Worm (Caenorhabditis elegans): Measurements from ENCODE around the gene col-166.

The col-166 gene

DNA sequence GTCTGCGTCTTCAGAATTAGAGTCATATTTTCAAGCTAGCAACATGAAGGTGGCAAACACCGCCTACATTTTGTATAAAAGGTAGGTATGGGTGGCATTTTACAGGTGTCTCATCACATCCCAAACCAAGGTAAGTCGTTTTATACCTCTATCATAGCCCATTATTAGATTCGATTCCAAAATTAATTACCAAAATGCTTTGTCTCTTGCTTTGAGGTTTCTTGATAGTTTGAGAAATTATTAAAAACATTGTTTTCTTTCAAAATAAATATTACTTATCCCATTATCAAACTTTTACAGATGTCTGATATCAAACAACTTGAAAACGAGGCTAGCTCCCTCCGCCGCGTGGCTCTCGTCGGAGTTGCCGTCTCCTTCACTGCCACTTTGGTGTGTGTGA is 46.3 kb downstream of the col-166 start, which contains the start of gene col-168:
Gene col-168, plus strand, starts transcription at position 301 of the 400 bp plus-strand sequence.
- TF ChIP-seq unc-120 (tag; optimal IDR thresholded peaks at IDR 0.05; ENCODE audit: poor library complexity, severe bottlenecking) (no peak), mab-5 (tag; optimal IDR thresholded peaks at IDR 0.05) (no peak), flh-1 (GFP tag; optimal IDR thresholded peaks at IDR 0.05) (no peak), snpc-4 (tag; optimal IDR thresholded peaks at IDR 0.05) (no peak), ces-1 (GFP tag; optimal IDR thresholded peaks at IDR 0.05) (no peak), drap-1 (GFP tag; optimal IDR thresholded peaks at IDR 0.05) (no peak), nhr-12 (tag; optimal IDR thresholded peaks at IDR 0.05) (no peak), lsy-2 (tag; optimal IDR thresholded peaks at IDR 0.05) (no peak)

DNA sequence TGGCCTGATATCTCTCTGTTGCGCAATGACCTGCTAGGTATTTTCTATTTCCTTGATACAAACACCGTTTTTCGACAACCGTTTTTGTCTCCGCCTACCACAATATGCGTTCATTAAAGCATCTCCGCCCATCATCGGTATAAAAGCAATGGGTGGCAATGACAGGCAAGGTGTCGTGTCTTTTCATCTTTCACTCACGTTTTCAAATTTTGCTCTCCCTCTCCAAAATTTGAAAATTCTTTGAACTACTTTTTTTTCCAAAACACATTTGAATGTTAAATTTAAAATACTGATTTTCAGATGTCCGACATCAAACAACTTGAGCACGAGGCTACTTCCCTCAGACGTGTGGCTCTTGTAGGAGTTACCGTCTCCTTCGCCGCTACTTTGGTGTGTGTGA is 49.0 kb downstream of the col-166 start, which contains the start of gene col-169:
Gene col-169, plus strand, starts transcription at position 301 of the 400 bp plus-strand sequence.
- TF ChIP-seq ceh-39 (tag; optimal IDR thresholded peaks at IDR 0.05) = no peak
- TF ChIP-seq zip-8 (tag; optimal IDR thresholded peaks at IDR 0.05) = peak; percentile 30

All from whole organism, mixed stage, embryonic.